Worm (Caenorhabditis elegans): ENCODE results near the gene T12B3.3.

The T12B3.3 gene

ce11 chrIV:7386835-7387551, 12.0 kb downstream of the T12B3.3 start:
- peak; percentile 4 for TF ChIP-seq lin-40 (tag; optimal IDR thresholded peaks at IDR 0.05)
- peak; percentile 29 for TF ChIP-seq K12H6.12 (tag; optimal IDR thresholded peaks at IDR 0.05)
- no peak for TF ChIP-seq bed-2 (GFP tag; IDR thresholded peaks at IDR 0.05)
- TF ChIP-seq hmg-1.2 (GFP tag; IDR thresholded peaks at IDR 0.05) = peak; percentile 91
- TF ChIP-seq chd-7 (tag; optimal IDR thresholded peaks at IDR 0.05) = peak; percentile 18
- TF ChIP-seq rcor-1 (GFP tag; IDR thresholded peaks at IDR 0.05) = 0 out of 2 replicates have a peak, but pooled peaks have one; percentile 10
- no peak for TF ChIP-seq nhr-80 (tag; optimal IDR thresholded peaks at IDR 0.05)
- TF ChIP-seq lin-54 (GFP tag; optimal IDR thresholded peaks at IDR 0.05) = peak; percentile 19
- TF ChIP-seq Y53G8AR.9 (GFP tag; conservative IDR thresholded peaks at IDR 0.05) = 0 out of 2 replicates have a peak, but pooled peaks have one; percentile 29
- TF ChIP-seq ceh-27 (GFP tag; optimal IDR thresholded peaks at IDR 0.05) = peak; percentile 48
- peak; percentile 3 for TF ChIP-seq tbp1 (GFP tag; optimal IDR thresholded peaks at IDR 0.05)
- TF ChIP-seq cebp-1 (GFP tag; IDR thresholded peaks at IDR 0.05) = no peak
- peak; percentile 68 for TF ChIP-seq cebp-1 (tag; optimal IDR thresholded peaks at IDR 0.05)
- no peak for TF ChIP-seq F10E7.11 (tag; optimal IDR thresholded peaks at IDR 0.05)
- TF ChIP-seq lin-26 (GFP tag; IDR thresholded peaks at IDR 0.05) = peak; percentile 37; the same call in 1 of the 2 replicates
- no peak for TF ChIP-seq Y79H2A.3 (GFP tag; conservative IDR thresholded peaks at IDR 0.05)
- no peak for TF ChIP-seq ceh-40 (GFP tag; IDR thresholded peaks at IDR 0.05)

- TF ChIP-seq ceh-27 (GFP tag; optimal IDR thresholded peaks at IDR 0.05) = no peak
- no peak for TF ChIP-seq dox-1 (GFP tag; IDR thresholded peaks at IDR 0.05)
- TF ChIP-seq rec-8 (tag; optimal IDR thresholded peaks at IDR 0.05) = no peak
- no peak for TF ChIP-seq Y56A3A.18 (GFP tag; IDR thresholded peaks at IDR 0.05)
- TF ChIP-seq Y67H2A.10 (GFP tag; conservative IDR thresholded peaks at IDR 0.05) = no peak
- TF ChIP-seq B0336.3 (GFP tag; IDR thresholded peaks at IDR 0.05) = no peak
- TF ChIP-seq pha-4 (tag; optimal IDR thresholded peaks at IDR 0.05) = no peak
- TF ChIP-seq mel-28 (tag; optimal IDR thresholded peaks at IDR 0.05; ENCODE audit: borderline replicate concordance) = no peak
- TF ChIP-seq die-1 (tag; optimal IDR thresholded peaks at IDR 0.05) = no peak
- no peak for TF ChIP-seq K12H6.12 (tag; optimal IDR thresholded peaks at IDR 0.05)
- TF ChIP-seq ama-1 (optimal IDR thresholded peaks at IDR 0.05) = no peak
- TF ChIP-seq ama-1 (GFP tag; optimal IDR thresholded peaks at IDR 0.05) = no peak
- TF ChIP-seq F52B5.7 (tag; optimal IDR thresholded peaks at IDR 0.05) = no peak
- no peak for TF ChIP-seq lin-35 (GFP tag; optimal IDR thresholded peaks at IDR 0.05)
- TF ChIP-seq tlf-1 (GFP tag; optimal IDR thresholded peaks at IDR 0.05) = no peak
- TF ChIP-seq hmg-20 (GFP tag; IDR thresholded peaks at IDR 0.05) = no peak
- TF ChIP-seq mxl-1 (tag; optimal IDR thresholded peaks at IDR 0.05) = no peak
- no peak for TF ChIP-seq fkh-3 (tag; optimal IDR thresholded peaks at IDR 0.05)
These were observed 13.9 kb downstream of the T12B3.3 start, which contains the start of gene mob-3 for ce11 chrIV:7388843-7389242. Gene mob-3, minus strand, starts transcription at chrIV:7388943.

ce11 chrIV:7389719-7390118, 14.8 kb downstream of the T12B3.3 start:
- TF ChIP-seq B0336.3 (GFP tag; IDR thresholded peaks at IDR 0.05) (no peak), snpc-1.3 (tag; optimal IDR thresholded peaks at IDR 0.05; ENCODE audit: insufficient read depth) (peak; percentile 18), K12H6.12 (tag; optimal IDR thresholded peaks at IDR 0.05) (no peak), lsl-1 (GFP tag; optimal IDR thresholded peaks at IDR 0.05) (peak; percentile 68), F57A8.1 (GFP tag; optimal IDR thresholded peaks at IDR 0.05) (no peak)

All from whole organism, young adult.